Worm (Caenorhabditis elegans): ENCODE results near the gene mrps-5.

mrps-5 gene

ce11 chrV:12551638-12552478 is 11.4 kb upstream of the mrps-5 start (continued):
- no peak for TF ChIP-seq T07F8.4 (tag; optimal IDR thresholded peaks at IDR 0.05)
- TF ChIP-seq cebp-1 (GFP tag; IDR thresholded peaks at IDR 0.05) = no peak
- TF ChIP-seq cebp-1 (tag; optimal IDR thresholded peaks at IDR 0.05) = no peak
- TF ChIP-seq ceh-58 (GFP tag; IDR thresholded peaks at IDR 0.05) = no peak
- TF ChIP-seq snpc-4 (GFP tag; optimal IDR thresholded peaks at IDR 0.05) = no peak
- no peak for TF ChIP-seq snpc-4 (tag; optimal IDR thresholded peaks at IDR 0.05)
- TF ChIP-seq ztf-3 (GFP tag; optimal IDR thresholded peaks at IDR 0.05) = no peak
- TF ChIP-seq nhr-80 (tag; optimal IDR thresholded peaks at IDR 0.05) = no peak
- no peak for TF ChIP-seq pbrm-1 (GFP tag; IDR thresholded peaks at IDR 0.05)
- TF ChIP-seq bed-1 (GFP tag; IDR thresholded peaks at IDR 0.05) = no peak
- TF ChIP-seq F39B2.1 (GFP tag; IDR thresholded peaks at IDR 0.05) = no peak
- TF ChIP-seq hsf-1 (GFP tag; IDR thresholded peaks at IDR 0.05) = no peak

DNA sequence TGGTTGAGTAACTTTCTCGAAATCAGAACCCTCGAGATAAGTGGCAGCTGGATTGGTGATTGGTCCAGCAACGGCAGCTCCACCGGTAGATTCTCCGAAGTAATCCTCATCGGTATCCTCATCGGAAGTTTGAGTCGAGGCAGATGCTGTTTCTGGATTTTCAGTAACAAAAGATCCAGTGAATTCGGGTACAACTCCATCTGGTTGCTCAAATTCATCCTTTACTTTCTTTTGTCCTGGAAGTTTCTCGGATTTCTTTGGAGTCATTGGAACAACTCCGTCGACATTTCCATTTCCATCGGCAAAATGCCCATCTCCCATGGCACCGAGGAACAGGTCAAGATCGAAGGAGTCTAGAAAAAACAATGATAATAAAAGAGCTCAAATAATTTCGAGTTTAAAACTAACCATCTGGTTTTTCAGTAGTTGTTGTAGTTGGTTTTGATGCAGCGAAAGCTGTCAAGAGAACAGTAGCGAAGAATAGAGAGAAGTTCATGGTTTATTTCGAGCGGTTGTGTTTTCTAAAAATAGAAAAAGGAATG is 10.5 kb upstream of the mrps-5 start, which contains the start of gene F45D3.4:
TSS of gene F45D3.4 (minus strand) at position 521 of the 542 bp plus-strand sequence.
- no peak for TF ChIP-seq ceh-58 (GFP tag; IDR thresholded peaks at IDR 0.05)
- TF ChIP-seq nhr-120 (GFP tag; IDR thresholded peaks at IDR 0.05) = no peak
- TF ChIP-seq F22D6.2 (tag; optimal IDR thresholded peaks at IDR 0.05) = no peak
- TF ChIP-seq aptf-2 (GFP tag; conservative IDR thresholded peaks at IDR 0.05) = no peak
- TF ChIP-seq F55B11.4 (tag; optimal IDR thresholded peaks at IDR 0.05; ENCODE audit: borderline replicate concordance, insufficient read depth) = no peak
- TF ChIP-seq K11D2.4 (GFP tag; IDR thresholded peaks at IDR 0.05) = 0 out of 2 replicates have a peak, but pooled peaks have one; percentile 11
- TF ChIP-seq rcor-1 (GFP tag; IDR thresholded peaks at IDR 0.05) = 0 out of 2 replicates have a peak, but pooled peaks have one; percentile 20
- TF ChIP-seq sea-2 (GFP tag; IDR thresholded peaks at IDR 0.05) = no peak
- no peak for TF ChIP-seq ZK185.1 (tag; optimal IDR thresholded peaks at IDR 0.05; ENCODE audit: poor library complexity, severe bottlenecking)
- no peak for TF ChIP-seq pbrm-1 (GFP tag; IDR thresholded peaks at IDR 0.05)
- TF ChIP-seq pha-4 (tag; optimal IDR thresholded peaks at IDR 0.05) = no peak
- no peak for TF ChIP-seq ztf-28 (GFP tag; IDR thresholded peaks at IDR 0.05)

DNA sequence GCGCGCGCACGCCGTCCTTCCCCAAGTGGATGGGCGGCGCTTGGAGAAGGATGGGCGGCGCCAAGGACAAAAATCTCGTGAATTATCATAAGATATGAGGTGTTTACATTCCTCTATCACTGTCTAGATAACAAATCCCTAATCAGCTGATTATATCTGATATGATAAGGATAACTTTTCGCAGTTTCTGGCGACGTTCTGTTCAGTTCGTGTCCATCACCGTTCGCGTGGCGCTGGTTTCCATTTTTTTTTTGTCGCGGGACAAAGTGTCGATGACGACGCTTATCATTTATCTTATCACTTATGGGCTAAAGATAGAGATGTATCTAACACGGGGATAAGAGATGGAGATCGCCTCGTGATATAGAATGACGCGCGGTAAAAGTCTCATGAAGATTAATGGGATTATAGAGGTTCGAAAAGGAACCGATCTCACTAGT is 10.0 kb upstream of the mrps-5 start:
- TF ChIP-seq sdz-38 (tag; optimal IDR thresholded peaks at IDR 0.05) (no peak), ceh-58 (GFP tag; IDR thresholded peaks at IDR 0.05) (no peak), somi-1 (GFP tag; optimal IDR thresholded peaks at IDR 0.05) (peak; percentile 87), ekl-4 (GFP tag; IDR thresholded peaks at IDR 0.05) (no peak), snpc-1.1 (tag; optimal IDR thresholded peaks at IDR 0.05; ENCODE audit: insufficient read depth) (no peak), zim-3 (tag; optimal IDR thresholded peaks at IDR 0.05) (no peak), xnd-1 (tag; optimal IDR thresholded peaks at IDR 0.05) (no peak), F55B11.4 (tag; optimal IDR thresholded peaks at IDR 0.05; ENCODE audit: borderline replicate concordance, insufficient read depth) (no peak), bed-2 (GFP tag; IDR thresholded peaks at IDR 0.05) (no peak), chd-7 (tag; optimal IDR thresholded peaks at IDR 0.05) (peak; percentile 21), akir-1 (GFP tag; optimal IDR thresholded peaks at IDR 0.05) (no peak), snpc-4 (GFP tag; optimal IDR thresholded peaks at IDR 0.05) (no peak), snpc-4 (tag; optimal IDR thresholded peaks at IDR 0.05) (no peak), D2030.7 (GFP tag; IDR thresholded peaks at IDR 0.05) (no peak), ztf-26 (tag; optimal IDR thresholded peaks at IDR 0.05) (peak; percentile 82), hlh-12 (tag; optimal IDR thresholded peaks at IDR 0.05) (no peak), K11D2.4 (GFP tag; IDR thresholded peaks at IDR 0.05) (peak; percentile 63), aptf-2 (GFP tag; conservative IDR thresholded peaks at IDR 0.05) (no peak), mes-4 (tag; optimal IDR thresholded peaks at IDR 0.05) (no peak), rec-8 (tag; optimal IDR thresholded peaks at IDR 0.05) (no peak), hsf-1 (GFP tag; IDR thresholded peaks at IDR 0.05) (no peak), lin-40 (tag; optimal IDR thresholded peaks at IDR 0.05) (peak; percentile 30), tbp1 (GFP tag; optimal IDR thresholded peaks at IDR 0.05) (no peak), hlh-26 (GFP tag; conservative IDR thresholded peaks at IDR 0.05) (no peak), ama-1 (optimal IDR thresholded peaks at IDR 0.05) (no peak), ama-1 (GFP tag; optimal IDR thresholded peaks at IDR 0.05) (no peak), C06A6.2 (GFP tag; conservative IDR thresholded peaks at IDR 0.05) (peak; percentile 59; the same call in 1 of the 2 replicates), nhr-27 (tag; optimal IDR thresholded peaks at IDR 0.05) (no peak)
